Fruit fly (Drosophila melanogaster) whole organism, embryonic: ENCODE results near the gene CG32829.
A peak's percentile ranks its signal among the peaks of the same experiment; 100 is the strongest.

Experiments used
- Atf3 ChIP-seq: fragments of 200-800 bp; sonication (Bioruptor generic); optimal IDR thresholded peaks from 3 replicates; lab custom pipeline; 2016; ENCODE audit warnings: missing biosample characterization, missing genetic modification characterization
- B-H1 ChIP-seq: fragments of 200-800 bp; sonication (Bioruptor generic); IDR thresholded peaks from 3 replicates; pipeline ENCODE4 v1.3.6; 2022; ENCODE audit warnings: missing biosample characterization, missing genetic modification characterization
- BtbVII ChIP-seq: fragments of 200-800 bp; sonication (Bioruptor generic); optimal IDR thresholded peaks from 3 replicates; lab custom pipeline; 2017; ENCODE audit warnings: missing biosample characterization, mild to moderate bottlenecking, missing genetic modification characterization
- CG10366 ChIP-seq: fragments of 200-800 bp; sonication (Bioruptor generic); IDR thresholded peaks from 2 replicates; pipeline ENCODE4 v1.3.6; 2022; ENCODE audit warnings: missing biosample characterization, missing genetic modification characterization
- CG10979 ChIP-seq: fragments of 200-800 bp; sonication (Bioruptor generic); optimal IDR thresholded peaks from 2 replicates; lab custom pipeline; 2018; ENCODE audit warnings: missing biosample characterization, mild to moderate bottlenecking, missing genetic modification characterization, moderate library complexity
- CG12391 ChIP-seq: fragments of 200-800 bp; sonication (Bioruptor generic); optimal IDR thresholded peaks from 3 replicates; lab custom pipeline; 2018; ENCODE audit warnings: missing biosample characterization, mild to moderate bottlenecking, missing genetic modification characterization, moderate library complexity
- CG13287 ChIP-seq: fragments of 200-800 bp; sonication (Bioruptor generic); IDR thresholded peaks from 2 replicates; pipeline ENCODE4 v1.3.6; 2022; ENCODE audit warnings: missing biosample characterization, missing genetic modification characterization; ENCODE audit not compliant: partially characterized antibody
- CG16779 ChIP-seq: fragments of 200-800 bp; sonication (Bioruptor generic); IDR thresholded peaks from 2 replicates; pipeline ENCODE4 v1.3.6; 2022; ENCODE audit warnings: missing biosample characterization, missing genetic modification characterization
- CG17385 ChIP-seq: fragments of 200-800 bp; sonication (Bioruptor generic); optimal IDR thresholded peaks from 3 replicates; lab custom pipeline; 2018; ENCODE audit warnings: missing biosample characterization, mild to moderate bottlenecking, missing genetic modification characterization
- CG18476 ChIP-seq: fragments of 200-800 bp; sonication (Bioruptor generic); optimal IDR thresholded peaks from 2 replicates; lab custom pipeline; 2016; ENCODE audit warnings: missing biosample characterization, mild to moderate bottlenecking, missing genetic modification characterization
- CG2875 ChIP-seq: fragments of 200-800 bp; sonication (Bioruptor generic); optimal IDR thresholded peaks from 2 replicates; lab custom pipeline; 2017; ENCODE audit warnings: missing biosample characterization, mild to moderate bottlenecking, missing genetic modification characterization, missing genetic modification reagents
- CG34422 ChIP-seq: fragments of 200-800 bp; sonication (Bioruptor generic); IDR thresholded peaks from 3 replicates; pipeline ENCODE4 v1.3.6; 2022; ENCODE audit warnings: missing biosample characterization, missing genetic modification characterization
- CG6272 ChIP-seq: fragments of 200-800 bp; sonication (Bioruptor generic); IDR thresholded peaks from 2 replicates; pipeline ENCODE4 v1.3.6; 2022; ENCODE audit warnings: missing biosample characterization, missing genetic modification characterization
- CG7372 ChIP-seq: fragments of 200-800 bp; sonication (Bioruptor generic); IDR thresholded peaks from 2 replicates; pipeline ENCODE4 v1.3.6; 2022; ENCODE audit warnings: missing biosample characterization, missing genetic modification characterization
- CG8281 ChIP-seq: fragments of 200-800 bp; sonication (Bioruptor generic); optimal IDR thresholded peaks from 2 replicates; lab custom pipeline; 2018; ENCODE audit warnings: missing biosample characterization, mild to moderate bottlenecking, missing genetic modification characterization, moderate library complexity
- CG8944 ChIP-seq: fragments of 200-800 bp; sonication (Bioruptor generic); optimal IDR thresholded peaks from 3 replicates; lab custom pipeline; 2016; ENCODE audit warnings: missing biosample characterization, missing genetic modification characterization
- CG9876 ChIP-seq: fragments of 200-800 bp; sonication (Bioruptor generic); optimal IDR thresholded peaks from 2 replicates; lab custom pipeline; 2016; ENCODE audit warnings: missing biosample characterization, missing genetic modification characterization
- CHES-1-like ChIP-seq: fragments of 200-800 bp; sonication (Bioruptor generic); optimal IDR thresholded peaks from 2 replicates; lab custom pipeline; 2016; ENCODE audit warnings: missing biosample characterization, missing genetic modification characterization
- CoRest ChIP-seq: fragments of 200-800 bp; sonication (Bioruptor generic); optimal IDR thresholded peaks from 3 replicates; lab custom pipeline; 2018; ENCODE audit warnings: missing biosample characterization, mild to moderate bottlenecking, missing genetic modification characterization, moderate library complexity
- GATAe ChIP-seq: fragments of 200-800 bp; sonication (Bioruptor generic); conservative IDR thresholded peaks from 2 replicates; pipeline ENCODE4 v1.3.6; 2022; ENCODE audit warnings: missing biosample characterization, missing genetic modification characterization
- Gug ChIP-seq: fragments of 200-800 bp; sonication (Bioruptor generic); IDR thresholded peaks from 4 replicates; pipeline ENCODE4 v1.3.6; 2022; ENCODE audit warnings: missing biosample characterization, missing genetic modification characterization
- HLHmδ ChIP-seq: fragments of 200-800 bp; sonication (Bioruptor generic); optimal IDR thresholded peaks from 2 replicates; lab custom pipeline; 2018; ENCODE audit warnings: missing biosample characterization, mild to moderate bottlenecking, missing genetic modification characterization, moderate library complexity
- Mes4 ChIP-seq: fragments of 200-800 bp; sonication (Bioruptor generic); optimal IDR thresholded peaks from 2 replicates; lab custom pipeline; 2016; ENCODE audit warnings: missing biosample characterization, missing genetic modification characterization
- Nf-YC ChIP-seq: fragments of 200-800 bp; optimal IDR thresholded peaks from 3 replicates; lab custom pipeline; 2019; ENCODE audit warnings: missing biosample characterization, mild to moderate bottlenecking, missing genetic modification characterization, moderate library complexity
- amos ChIP-seq: fragments of 200-800 bp; sonication (Bioruptor generic); IDR thresholded peaks from 2 replicates; pipeline ENCODE4 v1.3.6; 2022; ENCODE audit warnings: missing biosample characterization, missing genetic modification characterization; ENCODE audit not compliant: partially characterized antibody
- ap ChIP-seq: fragments of 200-800 bp; sonication (Bioruptor generic); IDR thresholded peaks from 2 replicates; pipeline ENCODE4 v1.3.6; 2022; ENCODE audit warnings: missing biosample characterization, missing genetic modification characterization
- az2 ChIP-seq: fragments of 200-800 bp; sonication (Bioruptor generic); optimal IDR thresholded peaks from 3 replicates; lab custom pipeline; 2016; ENCODE audit warnings: missing biosample characterization, missing genetic modification characterization
- bowl ChIP-seq: fragments of 200-800 bp; sonication (Bioruptor generic); IDR thresholded peaks from 2 replicates; pipeline ENCODE4 v1.3.6; 2022; ENCODE audit warnings: missing biosample characterization, missing genetic modification characterization
- btn ChIP-seq: fragments of 200-800 bp; sonication (Bioruptor generic); optimal IDR thresholded peaks from 2 replicates; lab custom pipeline; 2016; ENCODE audit warnings: missing biosample characterization, missing genetic modification characterization
- crc ChIP-seq: fragments of 200-800 bp; sonication (Bioruptor generic); optimal IDR thresholded peaks from 2 replicates; lab custom pipeline; 2016; ENCODE audit warnings: missing biosample characterization, missing genetic modification characterization
- cwo ChIP-seq: fragments of 200-800 bp; sonication (Bioruptor generic); optimal IDR thresholded peaks from 3 replicates; lab custom pipeline; 2017; ENCODE audit warnings: missing biosample characterization, missing genetic modification characterization, mild to moderate bottlenecking, moderate library complexity, missing genetic modification reagents
- dan ChIP-seq: fragments of 200-800 bp; sonication (Bioruptor generic); IDR thresholded peaks from 2 replicates; pipeline ENCODE4 v1.3.6; 2022; ENCODE audit warnings: missing biosample characterization, missing genetic modification characterization
- fu2 ChIP-seq: fragments of 200-800 bp; sonication (Bioruptor generic); optimal IDR thresholded peaks from 2 replicates; lab custom pipeline; 2016; ENCODE audit warnings: missing biosample characterization, missing genetic modification characterization
- grn ChIP-seq: fragments of 200-800 bp; sonication (Bioruptor generic); optimal IDR thresholded peaks from 3 replicates; lab custom pipeline; 2017; ENCODE audit warnings: missing biosample characterization, missing genetic modification characterization
- lab ChIP-seq: fragments of 200-800 bp; sonication (Bioruptor generic); optimal IDR thresholded peaks from 3 replicates; lab custom pipeline; 2017; ENCODE audit warnings: missing biosample characterization, missing genetic modification characterization, mild to moderate bottlenecking, moderate library complexity, missing genetic modification reagents
- lilli ChIP-seq: fragments of 200-800 bp; sonication (Bioruptor generic); optimal IDR thresholded peaks from 3 replicates; lab custom pipeline; 2016; ENCODE audit warnings: missing biosample characterization, missing genetic modification characterization
- mld ChIP-seq: fragments of 200-800 bp; sonication (Bioruptor generic); IDR thresholded peaks from 3 replicates; pipeline ENCODE4 v1.3.6; 2022; ENCODE audit warnings: missing biosample characterization, missing genetic modification characterization; ENCODE audit not compliant: partially characterized antibody
- nau ChIP-seq: fragments of 200-800 bp; sonication (Bioruptor generic); optimal IDR thresholded peaks from 3 replicates; lab custom pipeline; 2017; ENCODE audit warnings: missing biosample characterization, mild to moderate bottlenecking, missing genetic modification characterization, missing genetic modification reagents
- nerfin-2 ChIP-seq: fragments of 200-800 bp; sonication (Bioruptor generic); IDR thresholded peaks from 2 replicates; pipeline ENCODE4 v1.3.6; 2022; ENCODE audit warnings: missing biosample characterization, missing genetic modification characterization; ENCODE audit not compliant: partially characterized antibody
- pho ChIP-seq: fragments of 200-800 bp; sonication (Bioruptor generic); optimal IDR thresholded peaks from 2 replicates; lab custom pipeline; 2016; ENCODE audit warnings: missing biosample characterization, missing genetic modification characterization
- psq ChIP-seq: fragments of 200-800 bp; sonication (Bioruptor generic); optimal IDR thresholded peaks from 2 replicates; lab custom pipeline; 2017; ENCODE audit warnings: missing biosample characterization, missing genetic modification characterization
- so ChIP-seq: fragments of 200-800 bp; sonication (Bioruptor generic); IDR thresholded peaks from 3 replicates; pipeline ENCODE4 v1.3.6; 2022; ENCODE audit warnings: missing biosample characterization, missing genetic modification characterization
- sqz ChIP-seq: fragments of 200-800 bp; sonication (Bioruptor generic); optimal IDR thresholded peaks from 3 replicates; lab custom pipeline; 2018; ENCODE audit warnings: missing biosample characterization, mild to moderate bottlenecking, missing genetic modification characterization
- zfh1 ChIP-seq: fragments of 200-800 bp; sonication (Bioruptor generic); IDR thresholded peaks from 3 replicates; pipeline ENCODE4 v1.3.6; 2022; ENCODE audit warnings: missing biosample characterization, missing genetic modification characterization

The CG32829 gene

DNA sequence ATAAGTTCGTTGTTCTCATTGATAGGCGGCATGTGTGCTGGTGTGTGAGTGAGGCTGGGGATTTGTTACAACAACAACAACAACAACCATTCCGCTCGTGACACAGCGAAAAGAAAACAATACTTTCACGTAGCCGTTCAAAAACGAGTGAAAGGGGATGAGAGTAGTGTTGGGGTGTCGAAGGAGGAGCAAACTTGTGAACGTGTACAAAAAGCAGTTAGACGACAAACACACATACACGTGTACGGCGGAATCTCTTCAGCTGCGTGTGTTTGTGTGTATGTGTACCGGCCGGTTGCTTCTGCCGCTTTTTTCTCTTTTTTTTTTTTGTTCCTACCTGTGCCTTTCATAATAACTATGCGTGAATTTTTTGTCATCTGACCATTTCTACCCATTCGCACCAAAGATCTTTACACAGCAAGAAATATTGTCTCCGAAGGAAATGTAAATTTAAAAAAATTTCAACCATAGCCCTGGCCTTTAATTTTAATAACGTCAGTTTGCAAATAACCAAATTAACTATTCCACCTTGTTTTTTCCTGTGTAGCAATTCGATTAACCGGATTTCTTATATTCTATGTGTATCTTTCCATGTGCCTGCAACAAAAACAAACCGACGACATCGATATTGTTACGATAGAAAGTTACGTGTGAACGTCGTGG lies 6.0 kb upstream of the CG32829 start (continued):
- TF ChIP-seq CG8281, result no peak
- TF ChIP-seq lilli (GFP tag; lab: Kevin White, UChicago), result peak; percentile 71
- TF ChIP-seq CG34422, result peak; percentile 74
- TF ChIP-seq btn, result peak; percentile 21
- TF ChIP-seq bowl (GFP tag; lab: Robert Waterston, UW), result peak; percentile 43; the same call in 1 of the 2 replicates
- TF ChIP-seq amos, result no peak
- peak; percentile 80; the same call in 1 of the 2 replicates for TF ChIP-seq CG10366 (GFP tag; lab: Robert Waterston, UW)
- no peak for TF ChIP-seq dan
- TF ChIP-seq B-H1 (GFP tag; lab: Robert Waterston, UW), result no peak; the same call in 2 of the 3 replicates
- TF ChIP-seq GATAe (GFP tag; lab: Robert Waterston, UW), result no peak
- TF ChIP-seq CG2875, result peak; percentile 48
- TF ChIP-seq CG10979 (tag; lab: Kevin White, UChicago), result peak; percentile 78
- no peak for TF ChIP-seq nerfin-2
- peak; percentile 66 for TF ChIP-seq Mes4 (GFP tag; lab: Kevin White, UChicago)
- peak; percentile 20 for TF ChIP-seq nau (GFP tag; lab: Kevin White, UChicago)
- peak; percentile 35 for TF ChIP-seq cwo
- TF ChIP-seq fu2 (GFP tag; lab: Kevin White, UChicago), result peak; percentile 54
- TF ChIP-seq Nf-YC (tag; lab: Kevin White, UChicago), result no peak
- TF ChIP-seq CG9876 (GFP tag; lab: Kevin White, UChicago), result peak; percentile 35
- TF ChIP-seq CG16779 (GFP tag; lab: Robert Waterston, UW), result peak; percentile 76
- peak; percentile 24; the same call in 1 of the 2 replicates for TF ChIP-seq CG7372 (GFP tag; lab: Robert Waterston, UW)
- peak; percentile 85 for TF ChIP-seq zfh1
- TF ChIP-seq sqz (GFP tag; lab: Kevin White, UChicago), result peak; percentile 81
- TF ChIP-seq BtbVII (GFP tag; lab: Kevin White, UChicago), result no peak
- TF ChIP-seq CG6272 (GFP tag; lab: Robert Waterston, UW), result no peak
- peak; percentile 18 for TF ChIP-seq psq (GFP tag; lab: Kevin White, UChicago)
- no peak for TF ChIP-seq so (GFP tag; lab: Robert Waterston, UW)
- peak; percentile 68 for TF ChIP-seq CG17385 (GFP tag; lab: Kevin White, UChicago)
- peak; percentile 75 for TF ChIP-seq az2
- peak; percentile 50 for TF ChIP-seq pho
- no peak for TF ChIP-seq Atf3 (GFP tag; lab: Kevin White, UChicago)
- no peak for TF ChIP-seq CoRest (tag; lab: Kevin White, UChicago)
- no peak for TF ChIP-seq HLHmδ
- peak; percentile 72 for TF ChIP-seq ap
- no peak for TF ChIP-seq grn
- no peak for TF ChIP-seq CG13287 (GFP tag; lab: Robert Waterston, UW)
- TF ChIP-seq crc (GFP tag; lab: Kevin White, UChicago), result peak; percentile 79
- peak; percentile 63 for TF ChIP-seq CG8944 (GFP tag; lab: Kevin White, UChicago)
- TF ChIP-seq lab (GFP tag; lab: Kevin White, UChicago), result peak; percentile 76
- TF ChIP-seq mld (GFP tag; lab: Robert Waterston, UW), result no peak
- peak; percentile 79 for TF ChIP-seq CG12391 (tag; lab: Kevin White, UChicago)
- TF ChIP-seq CHES-1-like, result peak; percentile 51
- TF ChIP-seq Gug, result peak; percentile 58; the same call in 2 of the 4 replicates
- peak; percentile 33 for TF ChIP-seq CG18476 (GFP tag; lab: Kevin White, UChicago)
